Fruit fly (Drosophila melanogaster): ENCODE data around the gene BomT3.

DNA sequence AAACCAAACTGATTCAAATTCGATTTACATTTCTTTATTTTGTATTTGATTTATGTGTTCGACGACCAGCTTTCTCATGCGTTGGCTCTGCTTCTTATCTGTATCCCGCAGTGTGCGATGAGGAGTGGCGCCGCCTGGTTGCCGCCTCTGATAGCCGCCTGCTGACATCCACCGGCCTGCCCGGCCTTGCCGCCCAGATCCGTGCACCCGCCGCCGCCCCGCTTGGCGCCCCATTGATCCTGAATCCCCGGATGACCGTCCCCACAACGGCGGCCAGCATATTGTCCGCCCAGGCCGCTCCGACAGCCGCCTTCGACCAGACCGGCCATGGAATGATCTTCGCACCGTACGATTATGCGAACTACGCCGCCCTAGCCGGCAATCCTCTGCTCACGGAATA, 14.6 kb downstream of the BomT3 start:
- TF ChIP-seq CG8478 (optimal IDR thresholded peaks at IDR 0.05) (no peak), psq (optimal IDR thresholded peaks at IDR 0.05) (no peak), pan (optimal IDR thresholded peaks at IDR 0.05) (no peak), Dll (optimal IDR thresholded peaks at IDR 0.05) (no peak), usp (GFP tag; optimal IDR thresholded peaks at IDR 0.05) (no peak)
